Comparison of ENCODE assay signal across 1 fruit fly cellular context in the genomic region with DNA sequence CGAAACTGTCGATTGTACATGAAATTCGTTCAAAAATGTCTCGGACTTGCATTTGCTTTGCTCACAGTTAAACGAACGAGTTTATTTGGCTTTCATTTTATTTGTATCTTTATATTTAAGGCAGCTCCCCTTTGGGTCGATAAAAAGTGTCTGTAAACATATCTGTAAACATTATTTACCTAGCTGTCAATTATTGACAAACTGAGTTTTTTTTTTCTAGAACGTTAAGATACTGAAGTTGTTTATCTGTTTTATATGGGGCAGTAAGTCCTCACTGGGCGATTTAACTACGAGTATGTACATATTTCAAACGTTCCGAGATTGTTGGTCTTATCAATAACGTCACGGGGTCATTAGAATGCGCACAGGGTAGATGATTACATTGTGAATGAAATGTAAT.
TF ChIP-seq lines count a peak whose summit lies in the region.

No protein-coding gene starts in this region.

TF ChIP-seq in whole organism, embryonic, 481 proteins besides CTCF, POLR2A, EP300 and RAD21 (continued from another document and continues in another):
- peak; percentile 18 for TF ChIP-seq CG18619 (GFP tag; optimal IDR thresholded peaks at IDR 0.05; lab: Kevin White, UChicago)
- peak; percentile 25 for TF ChIP-seq CrebB (tag; optimal IDR thresholded peaks at IDR 0.05; lab: Kevin White, UChicago)
- TF ChIP-seq bcd (GFP tag; optimal IDR thresholded peaks at IDR 0.05; lab: Kevin White, UChicago) = no peak
- TF ChIP-seq caup (GFP tag; optimal IDR thresholded peaks at IDR 0.05; lab: Kevin White, UChicago; ENCODE audit: severe bottlenecking) = peak; percentile 51
- no peak for TF ChIP-seq CG4617 (GFP tag; optimal IDR thresholded peaks at IDR 0.05; lab: Kevin White, UChicago; ENCODE audit: borderline replicate concordance)
- TF ChIP-seq NFAT (GFP tag; IDR thresholded peaks at IDR 0.05; lab: Robert Waterston, UW) = no peak
- no peak for TF ChIP-seq CG10979 (tag; optimal IDR thresholded peaks at IDR 0.05; lab: Kevin White, UChicago)
- peak; percentile 48 for TF ChIP-seq exex (tag; optimal IDR thresholded peaks at IDR 0.05; lab: Kevin White, UChicago)
- no peak for TF ChIP-seq CG11085 (GFP tag; IDR thresholded peaks at IDR 0.05; lab: Robert Waterston, UW)
- no peak for TF ChIP-seq otp (GFP tag; IDR thresholded peaks at IDR 0.05; lab: Robert Waterston, UW)
- no peak for TF ChIP-seq CG11456 (GFP tag; IDR thresholded peaks at IDR 0.05; lab: Robert Waterston, UW)
- no peak for TF ChIP-seq Atf3 (GFP tag; optimal IDR thresholded peaks at IDR 0.05; lab: Kevin White, UChicago)
- no peak for TF ChIP-seq usp (GFP tag; optimal IDR thresholded peaks at IDR 0.05; lab: Kevin White, UChicago)
- no peak for TF ChIP-seq CG4820 (GFP tag; optimal IDR thresholded peaks at IDR 0.05; lab: Kevin White, UChicago)
- no peak for TF ChIP-seq vnd (GFP tag; IDR thresholded peaks at IDR 0.05; lab: Robert Waterston, UW; ENCODE audit: partially characterized antibody)
- no peak for TF ChIP-seq pum (GFP tag; optimal IDR thresholded peaks at IDR 0.05; lab: Kevin White, UChicago)
- TF ChIP-seq CG14710 (tag; optimal IDR thresholded peaks at IDR 0.05; lab: Kevin White, UChicago) = peak; percentile 39
- TF ChIP-seq stwl (tag; optimal IDR thresholded peaks at IDR 0.05; lab: Kevin White, UChicago) = no peak
- TF ChIP-seq CG32772 (GFP tag; IDR thresholded peaks at IDR 0.05; lab: Robert Waterston, UW) = no peak
- no peak for TF ChIP-seq her (GFP tag; optimal IDR thresholded peaks at IDR 0.05; lab: Kevin White, UChicago)
- TF ChIP-seq CG13287 (GFP tag; IDR thresholded peaks at IDR 0.05; lab: Robert Waterston, UW; ENCODE audit: partially characterized antibody) = no peak
- no peak for TF ChIP-seq fd102C (GFP tag; optimal IDR thresholded peaks at IDR 0.05; lab: Kevin White, UChicago)
- no peak for TF ChIP-seq CG2120 (GFP tag; optimal IDR thresholded peaks at IDR 0.05; lab: Kevin White, UChicago)
- TF ChIP-seq Neu2 (GFP tag; optimal IDR thresholded peaks at IDR 0.05; lab: Kevin White, UChicago; ENCODE audit: borderline replicate concordance) = no peak
- TF ChIP-seq sug (tag; optimal IDR thresholded peaks at IDR 0.05; lab: Kevin White, UChicago) = peak; percentile 48
- TF ChIP-seq CG18764 (GFP tag; optimal IDR thresholded peaks at IDR 0.05; lab: Kevin White, UChicago) = no peak
- no peak for TF ChIP-seq CG8765 (GFP tag; IDR thresholded peaks at IDR 0.05; lab: Robert Waterston, UW)
- peak; percentile 67 for TF ChIP-seq PHDP (tag; optimal IDR thresholded peaks at IDR 0.05; lab: Kevin White, UChicago)
- TF ChIP-seq CG43689 (GFP tag; IDR thresholded peaks at IDR 0.05; lab: Robert Waterston, UW) = no peak
- TF ChIP-seq Side (GFP tag; optimal IDR thresholded peaks at IDR 0.05; lab: Kevin White, UChicago) = no peak
- peak; percentile 31 for TF ChIP-seq CG4328 (GFP tag; optimal IDR thresholded peaks at IDR 0.05; lab: Kevin White, UChicago)
- TF ChIP-seq h (optimal IDR thresholded peaks at IDR 0.05; lab: Kevin White, UChicago) = no peak
- TF ChIP-seq CG2116 (GFP tag; optimal IDR thresholded peaks at IDR 0.05; lab: Kevin White, UChicago) = no peak
- no peak for TF ChIP-seq Dbx (GFP tag; IDR thresholded peaks at IDR 0.05; lab: Robert Waterston, UW)
- TF ChIP-seq zen2 (GFP tag; IDR thresholded peaks at IDR 0.05; lab: Robert Waterston, UW; ENCODE audit: partially characterized antibody) = no peak
- no peak for TF ChIP-seq ERR (GFP tag; optimal IDR thresholded peaks at IDR 0.05; lab: Kevin White, UChicago)
- TF ChIP-seq B-H2 (GFP tag; optimal IDR thresholded peaks at IDR 0.05; lab: Kevin White, UChicago) = no peak
- no peak for TF ChIP-seq kah (GFP tag; optimal IDR thresholded peaks at IDR 0.05; lab: Kevin White, UChicago)
- no peak for TF ChIP-seq CG17912 (GFP tag; optimal IDR thresholded peaks at IDR 0.05; lab: Kevin White, UChicago)
- TF ChIP-seq CG8944 (GFP tag; optimal IDR thresholded peaks at IDR 0.05; lab: Kevin White, UChicago) = no peak
- TF ChIP-seq NC2β (GFP tag; optimal IDR thresholded peaks at IDR 0.05; lab: Kevin White, UChicago) = no peak
- TF ChIP-seq MTF-1 (GFP tag; optimal IDR thresholded peaks at IDR 0.05; lab: Kevin White, UChicago; ENCODE audit: borderline replicate concordance) = peak; percentile 17
- no peak for TF ChIP-seq CG8478 (optimal IDR thresholded peaks at IDR 0.05; lab: Kevin White, UChicago)
- TF ChIP-seq CG1602 (GFP tag; optimal IDR thresholded peaks at IDR 0.05; lab: Kevin White, UChicago) = no peak
- TF ChIP-seq HHEX (GFP tag; optimal IDR thresholded peaks at IDR 0.05; lab: Kevin White, UChicago) = no peak
- TF ChIP-seq da (GFP tag; optimal IDR thresholded peaks at IDR 0.05; lab: Kevin White, UChicago) = no peak
- TF ChIP-seq CG10321 (GFP tag; IDR thresholded peaks at IDR 0.05; lab: Robert Waterston, UW) = no peak
- no peak for TF ChIP-seq CG34224 (GFP tag; IDR thresholded peaks at IDR 0.05; lab: Robert Waterston, UW; ENCODE audit: partially characterized antibody)
- no peak for TF ChIP-seq CG9932 (GFP tag; IDR thresholded peaks at IDR 0.05; lab: Robert Waterston, UW)
- TF ChIP-seq CG33557 (GFP tag; optimal IDR thresholded peaks at IDR 0.05; lab: Kevin White, UChicago) = peak; percentile 69
- peak; percentile 49 for TF ChIP-seq CG13296 (GFP tag; optimal IDR thresholded peaks at IDR 0.05; lab: Kevin White, UChicago)
- no peak for TF ChIP-seq D19A (tag; optimal IDR thresholded peaks at IDR 0.05; lab: Kevin White, UChicago)
- peak; percentile 77 for TF ChIP-seq sqz (GFP tag; optimal IDR thresholded peaks at IDR 0.05; lab: Kevin White, UChicago)
- TF ChIP-seq CG10274 (GFP tag; optimal IDR thresholded peaks at IDR 0.05; lab: Kevin White, UChicago) = no peak
- peak; percentile 59 for TF ChIP-seq CG7745 (tag; optimal IDR thresholded peaks at IDR 0.05; lab: Kevin White, UChicago)
- TF ChIP-seq H2.0 (GFP tag; IDR thresholded peaks at IDR 0.05; lab: Robert Waterston, UW) = no peak
- no peak for TF ChIP-seq TFAM (GFP tag; optimal IDR thresholded peaks at IDR 0.05; lab: Kevin White, UChicago)
- peak; percentile 25 for TF ChIP-seq nerfin-1 (tag; optimal IDR thresholded peaks at IDR 0.05; lab: Kevin White, UChicago)
- peak; percentile 52 for TF ChIP-seq mirr (GFP tag; optimal IDR thresholded peaks at IDR 0.05; lab: Kevin White, UChicago)
- TF ChIP-seq row (GFP tag; IDR thresholded peaks at IDR 0.05; lab: Robert Waterston, UW) = no peak
- peak; percentile 25 for TF ChIP-seq CG11723 (GFP tag; optimal IDR thresholded peaks at IDR 0.05; lab: Kevin White, UChicago)
- TF ChIP-seq ttk (GFP tag; IDR thresholded peaks at IDR 0.05; lab: Robert Waterston, UW) = no peak
- TF ChIP-seq E2f2 (GFP tag; IDR thresholded peaks at IDR 0.05; lab: Robert Waterston, UW) = no peak
- no peak for TF ChIP-seq CG15479 (GFP tag; optimal IDR thresholded peaks at IDR 0.05; lab: Kevin White, UChicago)
- peak; percentile 50 for TF ChIP-seq ATbp (GFP tag; optimal IDR thresholded peaks at IDR 0.05; lab: Kevin White, UChicago)
- TF ChIP-seq Ada2b (GFP tag; IDR thresholded peaks at IDR 0.05; lab: Robert Waterston, UW) = no peak
- no peak for TF ChIP-seq Antp (GFP tag; optimal IDR thresholded peaks at IDR 0.05; lab: Kevin White, UChicago)
- no peak for TF ChIP-seq bowl (GFP tag; IDR thresholded peaks at IDR 0.05; lab: Robert Waterston, UW)
- no peak for TF ChIP-seq CG10462 (GFP tag; optimal IDR thresholded peaks at IDR 0.05; lab: Kevin White, UChicago)
- TF ChIP-seq CG14050 (GFP tag; IDR thresholded peaks at IDR 0.05; lab: Robert Waterston, UW) = no peak
- peak; percentile 19 for TF ChIP-seq CG10209 (GFP tag; optimal IDR thresholded peaks at IDR 0.05; lab: Kevin White, UChicago)
- TF ChIP-seq C15 (GFP tag; IDR thresholded peaks at IDR 0.05; lab: Robert Waterston, UW) = no peak
- TF ChIP-seq trh (GFP tag; optimal IDR thresholded peaks at IDR 0.05; lab: Kevin White, UChicago) = no peak
- TF ChIP-seq nerfin-2 (GFP tag; IDR thresholded peaks at IDR 0.05; lab: Robert Waterston, UW; ENCODE audit: partially characterized antibody) = no peak
- TF ChIP-seq CG12942 (GFP tag; optimal IDR thresholded peaks at IDR 0.05; lab: Kevin White, UChicago) = no peak
- no peak for TF ChIP-seq Chrac-16 (GFP tag; optimal IDR thresholded peaks at IDR 0.05; lab: Kevin White, UChicago)
- TF ChIP-seq CG15696 (tag; optimal IDR thresholded peaks at IDR 0.05; lab: Kevin White, UChicago) = peak; percentile 50
- TF ChIP-seq CG12391 (tag; optimal IDR thresholded peaks at IDR 0.05; lab: Kevin White, UChicago) = no peak
- TF ChIP-seq CG10543 (GFP tag; optimal IDR thresholded peaks at IDR 0.05; lab: Kevin White, UChicago) = peak; percentile 43
- no peak for TF ChIP-seq fu2 (GFP tag; optimal IDR thresholded peaks at IDR 0.05; lab: Kevin White, UChicago)
- no peak for TF ChIP-seq p53 (GFP tag; optimal IDR thresholded peaks at IDR 0.05; lab: Kevin White, UChicago)
- TF ChIP-seq CG3281 (GFP tag; optimal IDR thresholded peaks at IDR 0.05; lab: Kevin White, UChicago) = no peak
- no peak for TF ChIP-seq unc-4 (GFP tag; IDR thresholded peaks at IDR 0.05; lab: Robert Waterston, UW; ENCODE audit: partially characterized antibody)
- peak; percentile 20 for TF ChIP-seq CG1233 (GFP tag; optimal IDR thresholded peaks at IDR 0.05; lab: Kevin White, UChicago)
- peak; percentile 15 for TF ChIP-seq Blimp-1 (GFP tag; optimal IDR thresholded peaks at IDR 0.05; lab: Kevin White, UChicago)
- no peak for TF ChIP-seq CG11504 (tag; optimal IDR thresholded peaks at IDR 0.05; lab: Kevin White, UChicago)
- no peak for TF ChIP-seq luna (GFP tag; optimal IDR thresholded peaks at IDR 0.05; lab: Kevin White, UChicago)
- TF ChIP-seq en (GFP tag; optimal IDR thresholded peaks at IDR 0.05; lab: Kevin White, UChicago) = no peak
- no peak for TF ChIP-seq cato (GFP tag; optimal IDR thresholded peaks at IDR 0.05; lab: Kevin White, UChicago; ENCODE audit: borderline replicate concordance)
- no peak for TF ChIP-seq CG14965 (GFP tag; optimal IDR thresholded peaks at IDR 0.05; lab: Kevin White, UChicago; ENCODE audit: borderline replicate concordance)
- peak; percentile 57 for TF ChIP-seq odd (GFP tag; optimal IDR thresholded peaks at IDR 0.05; lab: Kevin White, UChicago)
- no peak for TF ChIP-seq dmrt11E (tag; optimal IDR thresholded peaks at IDR 0.05; lab: Kevin White, UChicago)
- peak; percentile 84 for TF ChIP-seq CG8281 (tag; optimal IDR thresholded peaks at IDR 0.05; lab: Kevin White, UChicago)
- no peak for TF ChIP-seq mld (GFP tag; IDR thresholded peaks at IDR 0.05; lab: Robert Waterston, UW; ENCODE audit: partially characterized antibody)
- no peak for TF ChIP-seq CG18262 (tag; optimal IDR thresholded peaks at IDR 0.05; lab: Kevin White, UChicago)
- no peak for TF ChIP-seq CG10366 (GFP tag; IDR thresholded peaks at IDR 0.05; lab: Robert Waterston, UW)
- no peak for TF ChIP-seq CG13775 (GFP tag; optimal IDR thresholded peaks at IDR 0.05; lab: Kevin White, UChicago)
- peak; percentile 62 for TF ChIP-seq CG15601 (tag; optimal IDR thresholded peaks at IDR 0.05; lab: Kevin White, UChicago)
- TF ChIP-seq fd96Cb (tag; optimal IDR thresholded peaks at IDR 0.05; lab: Kevin White, UChicago) = no peak
- no peak for TF ChIP-seq CG9609 (GFP tag; optimal IDR thresholded peaks at IDR 0.05; lab: Kevin White, UChicago)
- TF ChIP-seq ranshi (GFP tag; IDR thresholded peaks at IDR 0.05; lab: Robert Waterston, UW) = no peak
- no peak for TF ChIP-seq jing (GFP tag; optimal IDR thresholded peaks at IDR 0.05; lab: Kevin White, UChicago)
- TF ChIP-seq CG14014 (GFP tag; IDR thresholded peaks at IDR 0.05; lab: Robert Waterston, UW) = no peak
- no peak for TF ChIP-seq Hand (GFP tag; optimal IDR thresholded peaks at IDR 0.05; lab: Kevin White, UChicago)
- no peak for TF ChIP-seq sob (GFP tag; IDR thresholded peaks at IDR 0.05; lab: Robert Waterston, UW)
- no peak for TF ChIP-seq ash1 (GFP tag; optimal IDR thresholded peaks at IDR 0.05; lab: Kevin White, UChicago)
- TF ChIP-seq nau (GFP tag; optimal IDR thresholded peaks at IDR 0.05; lab: Kevin White, UChicago) = peak; percentile 35
- peak; percentile 32 for TF ChIP-seq sd (tag; optimal IDR thresholded peaks at IDR 0.05; lab: Kevin White, UChicago)
- no peak for TF ChIP-seq z (GFP tag; IDR thresholded peaks at IDR 0.05; lab: Robert Waterston, UW)
- TF ChIP-seq sr (GFP tag; IDR thresholded peaks at IDR 0.05; lab: Robert Waterston, UW) = no peak
- TF ChIP-seq CG7963 (GFP tag; IDR thresholded peaks at IDR 0.05; lab: Robert Waterston, UW; ENCODE audit: partially characterized antibody) = no peak
- TF ChIP-seq HLH3B (GFP tag; IDR thresholded peaks at IDR 0.05; lab: Robert Waterston, UW) = no peak
- no peak for TF ChIP-seq CG17385 (GFP tag; optimal IDR thresholded peaks at IDR 0.05; lab: Kevin White, UChicago)
- no peak for TF ChIP-seq oc (tag; optimal IDR thresholded peaks at IDR 0.05; lab: Kevin White, UChicago)
- no peak for TF ChIP-seq CG16863 (GFP tag; optimal IDR thresholded peaks at IDR 0.05; lab: Kevin White, UChicago)
- TF ChIP-seq CG6254 (GFP tag; optimal IDR thresholded peaks at IDR 0.05; lab: Kevin White, UChicago) = peak; percentile 30
- no peak for TF ChIP-seq CG4854 (GFP tag; optimal IDR thresholded peaks at IDR 0.05; lab: Kevin White, UChicago)
- TF ChIP-seq trem (tag; optimal IDR thresholded peaks at IDR 0.05; lab: Kevin White, UChicago) = no peak
- no peak for TF ChIP-seq CG6654 (GFP tag; optimal IDR thresholded peaks at IDR 0.05; lab: Kevin White, UChicago)
- TF ChIP-seq CG8290 (GFP tag; optimal IDR thresholded peaks at IDR 0.05; lab: Kevin White, UChicago) = no peak
- TF ChIP-seq CG8290 (tag; optimal IDR thresholded peaks at IDR 0.05; lab: Kevin White, UChicago) = no peak
- peak; percentile 1 for TF ChIP-seq HmgZ (tag; optimal IDR thresholded peaks at IDR 0.05; lab: Kevin White, UChicago)
- peak; percentile 10 for TF ChIP-seq CG18599 (GFP tag; optimal IDR thresholded peaks at IDR 0.05; lab: Kevin White, UChicago)
- TF ChIP-seq H15 (GFP tag; IDR thresholded peaks at IDR 0.05; lab: Robert Waterston, UW) = no peak
- TF ChIP-seq corto (GFP tag; optimal IDR thresholded peaks at IDR 0.05; lab: Kevin White, UChicago) = no peak
- no peak for TF ChIP-seq esg (GFP tag; conservative IDR thresholded peaks at IDR 0.05; lab: Robert Waterston, UW)
- TF ChIP-seq Bgb (GFP tag; IDR thresholded peaks at IDR 0.05; lab: Robert Waterston, UW; ENCODE audit: partially characterized antibody) = no peak
- no peak for TF ChIP-seq CG5953 (GFP tag; IDR thresholded peaks at IDR 0.05; lab: Robert Waterston, UW)
- no peak for TF ChIP-seq Usf (GFP tag; optimal IDR thresholded peaks at IDR 0.05; lab: Kevin White, UChicago)
- 0 out of 2 replicates have a peak, but pooled peaks have one; percentile 20 for TF ChIP-seq CG14441 (GFP tag; IDR thresholded peaks at IDR 0.05; lab: Robert Waterston, UW)
- peak; percentile 10 for TF ChIP-seq pros (GFP tag; optimal IDR thresholded peaks at IDR 0.05; lab: Kevin White, UChicago)
